Fruit fly (Drosophila melanogaster): ENCODE results near the gene CG11360.

Gene CG11360

dm6 chr4:702806-703301, 31.9 kb downstream of the CG11360 start (continued):
- TF ChIP-seq Lhr (GFP tag; optimal IDR thresholded peaks at IDR 0.05): no peak
- peak; percentile 12 for TF ChIP-seq Nf-YC (tag; optimal IDR thresholded peaks at IDR 0.05)
- no peak for TF ChIP-seq Mrtf (GFP tag; IDR thresholded peaks at IDR 0.05)
- TF ChIP-seq CG6272 (GFP tag; IDR thresholded peaks at IDR 0.05): no peak
- no peak for TF ChIP-seq Bteb2 (GFP tag; optimal IDR thresholded peaks at IDR 0.05)
- no peak for TF ChIP-seq Hr51 (GFP tag; optimal IDR thresholded peaks at IDR 0.05)
- no peak for TF ChIP-seq ftz-f1 (GFP tag; optimal IDR thresholded peaks at IDR 0.05)
- TF ChIP-seq sens (GFP tag): peak; percentile 9
- no peak for TF ChIP-seq grn (GFP tag; optimal IDR thresholded peaks at IDR 0.05)
- TF ChIP-seq nerfin-2 (GFP tag; IDR thresholded peaks at IDR 0.05; ENCODE audit: partially characterized antibody): no peak
- TF ChIP-seq Atf3 (GFP tag; optimal IDR thresholded peaks at IDR 0.05): no peak
- no peak for TF ChIP-seq Max (GFP tag; optimal IDR thresholded peaks at IDR 0.05)
- no peak for TF ChIP-seq fd64A (GFP tag; optimal IDR thresholded peaks at IDR 0.05)
- TF ChIP-seq Med (GFP tag): peak; percentile 44
- no peak for TF ChIP-seq Ada2b (GFP tag; IDR thresholded peaks at IDR 0.05)
- no peak for TF ChIP-seq Atf6 (GFP tag; IDR thresholded peaks at IDR 0.05)
- TF ChIP-seq CG10431 (GFP tag; optimal IDR thresholded peaks at IDR 0.05): peak; percentile 97
- no peak for TF ChIP-seq tgo (GFP tag; IDR thresholded peaks at IDR 0.05)
- TF ChIP-seq ranshi (GFP tag; IDR thresholded peaks at IDR 0.05): no peak
- TF ChIP-seq tx (GFP tag; optimal IDR thresholded peaks at IDR 0.05): no peak
- TF ChIP-seq CG1792 (GFP tag; optimal IDR thresholded peaks at IDR 0.05): no peak
- no peak for TF ChIP-seq Tbp (GFP tag; optimal IDR thresholded peaks at IDR 0.05)
- TF ChIP-seq Nf-YB (GFP tag; optimal IDR thresholded peaks at IDR 0.05): peak; percentile 18
- TF ChIP-seq CG12104 (GFP tag; optimal IDR thresholded peaks at IDR 0.05): no peak
- TF ChIP-seq Deaf1 (tag; optimal IDR thresholded peaks at IDR 0.05): no peak
- TF ChIP-seq nmo (GFP tag; optimal IDR thresholded peaks at IDR 0.05): no peak
- TF ChIP-seq vfl (GFP tag; optimal IDR thresholded peaks at IDR 0.05): no peak

- TF ChIP-seq crol (GFP tag; IDR thresholded peaks at IDR 0.05) (peak; percentile 65; the same call in 1 of the 2 replicates), bcd (GFP tag; optimal IDR thresholded peaks at IDR 0.05) (no peak), chinmo (GFP tag; IDR thresholded peaks at IDR 0.05; ENCODE audit: partially characterized antibody) (0 out of 4 replicates have a peak, but pooled peaks have one; percentile 68), D (optimal IDR thresholded peaks at IDR 0.05) (peak; percentile 53), D (GFP tag; optimal IDR thresholded peaks at IDR 0.05) (no peak), ac (GFP tag; optimal IDR thresholded peaks at IDR 0.05) (peak; percentile 15), Med (GFP tag) (peak; percentile 27), Deaf1 (tag; optimal IDR thresholded peaks at IDR 0.05) (peak; percentile 71), fd96Cb (tag; optimal IDR thresholded peaks at IDR 0.05) (no peak), CG10321 (GFP tag; IDR thresholded peaks at IDR 0.05) (peak; percentile 95), CG6654 (GFP tag; optimal IDR thresholded peaks at IDR 0.05) (no peak), CG17612 (GFP tag; IDR thresholded peaks at IDR 0.05) (no peak), trh (GFP tag; optimal IDR thresholded peaks at IDR 0.05) (no peak), unc-4 (GFP tag; IDR thresholded peaks at IDR 0.05; ENCODE audit: partially characterized antibody) (no peak), pnt (GFP tag; optimal IDR thresholded peaks at IDR 0.05) (no peak), ara (GFP tag; IDR thresholded peaks at IDR 0.05) (no peak), CG7745 (tag; optimal IDR thresholded peaks at IDR 0.05) (no peak), Taf1 (GFP tag; IDR thresholded peaks at IDR 0.05) (no peak), zen2 (GFP tag; IDR thresholded peaks at IDR 0.05; ENCODE audit: partially characterized antibody) (peak; percentile 31; the same call in 2 of the 3 replicates), odd (GFP tag; optimal IDR thresholded peaks at IDR 0.05) (no peak), nerfin-1 (tag; optimal IDR thresholded peaks at IDR 0.05) (peak; percentile 41), seq (GFP tag; IDR thresholded peaks at IDR 0.05) (peak; percentile 52; the same call in 1 of the 2 replicates), pan (optimal IDR thresholded peaks at IDR 0.05) (peak in 1 of 2 experiments; percentile 19), pan (GFP tag; optimal IDR thresholded peaks at IDR 0.05 in 1 of 2, IDR thresholded peaks at IDR 0.05 in 1 of 2) (peak in 1 of 2 experiments; percentile 92), Nf-YB (GFP tag; optimal IDR thresholded peaks at IDR 0.05) (peak; percentile 100), bbx (GFP tag; IDR thresholded peaks at IDR 0.05; ENCODE audit: partially characterized antibody) (0 out of 2 replicates have a peak, but pooled peaks have one; percentile 42)
Observed at dm6 chr4:703992-704690, 33.2 kb downstream of the CG11360 start.
